Fruit fly (Drosophila melanogaster) whole organism, embryonic: ENCODE measurements around the gene WASp.
A peak's percentile ranks its signal among the peaks of the same experiment; 100 is the strongest.

Experiments
- Adf1 ChIP-seq: fragments of 200-800 bp; sonication (Bioruptor generic); IDR thresholded peaks from 2 replicates; pipeline ENCODE4 v1.3.6; 2022; ENCODE audit warnings: missing biosample characterization, missing genetic modification characterization
- Asciz ChIP-seq: fragments of 200-800 bp; sonication (Bioruptor generic); optimal IDR thresholded peaks from 2 replicates; lab custom pipeline; 2017; ENCODE audit warnings: missing biosample characterization, mild to moderate bottlenecking, missing genetic modification characterization, missing genetic modification reagents
- Atf6 ChIP-seq: fragments of 200-800 bp; sonication (Bioruptor generic); IDR thresholded peaks from 2 replicates; pipeline ENCODE4 v1.3.6; 2022; ENCODE audit warnings: missing biosample characterization, missing genetic modification characterization
- Bteb2 ChIP-seq: fragments of 200-800 bp; sonication (Bioruptor generic); optimal IDR thresholded peaks from 2 replicates; lab custom pipeline; 2016; ENCODE audit warnings: missing biosample characterization, missing genetic modification characterization
- CG10321 ChIP-seq: fragments of 200-800 bp; sonication (Bioruptor generic); IDR thresholded peaks from 2 replicates; pipeline ENCODE4 v1.3.6; 2022; ENCODE audit warnings: missing biosample characterization, missing genetic modification characterization
- CG11398 ChIP-seq: fragments of 200-800 bp; sonication (Bioruptor generic); optimal IDR thresholded peaks from 2 replicates; lab custom pipeline; 2016; ENCODE audit warnings: missing biosample characterization, missing genetic modification characterization
- CG12744 ChIP-seq: fragments of 200-800 bp; sonication (Bioruptor generic); optimal IDR thresholded peaks from 2 replicates; lab custom pipeline; 2016; ENCODE audit warnings: missing biosample characterization, missing genetic modification characterization
- CG12769 ChIP-seq: fragments of 200-800 bp; sonication (Bioruptor generic); optimal IDR thresholded peaks from 2 replicates; lab custom pipeline; 2019; ENCODE audit warnings: missing biosample characterization, mild to moderate bottlenecking, missing genetic modification characterization, moderate library complexity
- CG1529 ChIP-seq: fragments of 200-800 bp; sonication (Bioruptor generic); optimal IDR thresholded peaks from 3 replicates; lab custom pipeline; 2018; ENCODE audit warnings: missing biosample characterization, missing genetic modification characterization
- CG1602 ChIP-seq: fragments of 200-800 bp; sonication (Bioruptor generic); optimal IDR thresholded peaks from 3 replicates; lab custom pipeline; 2016; ENCODE audit warnings: missing biosample characterization, missing genetic modification characterization
- CG17328 ChIP-seq: fragments of 200-800 bp; sonication (Bioruptor generic); IDR thresholded peaks from 2 replicates; pipeline ENCODE4 v1.3.6; 2022; ENCODE audit warnings: missing biosample characterization, missing genetic modification characterization
- CG17361 ChIP-seq: fragments of 200-800 bp; sonication (Bioruptor generic); IDR thresholded peaks from 3 replicates; pipeline ENCODE4 v1.3.6; 2022; ENCODE audit warnings: missing biosample characterization, missing genetic modification characterization
- CG31365 ChIP-seq: fragments of 200-800 bp; sonication (Bioruptor generic); optimal IDR thresholded peaks from 2 replicates; lab custom pipeline; 2018; ENCODE audit warnings: missing biosample characterization, mild to moderate bottlenecking, missing genetic modification characterization
- CG3281 ChIP-seq: fragments of 200-800 bp; sonication (Bioruptor generic); optimal IDR thresholded peaks from 3 replicates; lab custom pipeline; 2017; ENCODE audit warnings: missing biosample characterization, mild to moderate bottlenecking, missing genetic modification characterization
- CG33557 ChIP-seq: fragments of 200-800 bp; sonication (Bioruptor generic); optimal IDR thresholded peaks from 2 replicates; lab custom pipeline; 2019; ENCODE audit warnings: missing biosample characterization, mild to moderate bottlenecking, missing genetic modification characterization, moderate library complexity
- CG3407 ChIP-seq: fragments of 200-800 bp; sonication (Bioruptor generic); optimal IDR thresholded peaks from 2 replicates; lab custom pipeline; 2018; ENCODE audit warnings: missing biosample characterization, mild to moderate bottlenecking, missing genetic modification characterization
- CG4282 ChIP-seq: fragments of 200-800 bp; sonication (Bioruptor generic); optimal IDR thresholded peaks from 2 replicates; lab custom pipeline; 2016; ENCODE audit warnings: missing biosample characterization, missing genetic modification characterization
- CG6689 ChIP-seq: fragments of 200-800 bp; sonication (Bioruptor generic); IDR thresholded peaks from 2 replicates; pipeline ENCODE4 v1.3.6; 2022; ENCODE audit warnings: missing biosample characterization, missing genetic modification characterization
- CG6854 ChIP-seq: fragments of 200-800 bp; sonication (Bioruptor generic); optimal IDR thresholded peaks from 3 replicates; lab custom pipeline; 2017; ENCODE audit warnings: missing biosample characterization, mild to moderate bottlenecking, missing genetic modification characterization
- CG7745 ChIP-seq: fragments of 200-800 bp; sonication (Bioruptor generic); optimal IDR thresholded peaks from 2 replicates; lab custom pipeline; 2018; ENCODE audit warnings: missing biosample characterization, mild to moderate bottlenecking, missing genetic modification characterization, moderate library complexity
- CG8388 ChIP-seq: fragments of 200-800 bp; sonication (Bioruptor generic); optimal IDR thresholded peaks from 2 replicates; lab custom pipeline; 2019; ENCODE audit warnings: missing biosample characterization, mild to moderate bottlenecking, missing genetic modification characterization, moderate library complexity
- CHES-1-like ChIP-seq: fragments of 200-800 bp; sonication (Bioruptor generic); optimal IDR thresholded peaks from 2 replicates; lab custom pipeline; 2016; ENCODE audit warnings: missing biosample characterization, missing genetic modification characterization
- CTCF ChIP-seq: fragments of 200-800 bp; sonication (Bioruptor generic); optimal IDR thresholded peaks from 2 replicates; lab custom pipeline; 2017; ENCODE audit warnings: missing biosample characterization, mild to moderate bottlenecking, missing genetic modification characterization, moderate library complexity
- Dbx ChIP-seq: fragments of 200-800 bp; sonication (Bioruptor generic); IDR thresholded peaks from 3 replicates; pipeline ENCODE4 v1.3.6; 2022; ENCODE audit warnings: missing biosample characterization, missing genetic modification characterization
- Dip2 ChIP-seq: fragments of 200-800 bp; sonication (Bioruptor generic); IDR thresholded peaks from 2 replicates; pipeline ENCODE4 v1.3.6; 2022; ENCODE audit warnings: missing biosample characterization, missing genetic modification characterization
- E2f2 ChIP-seq: fragments of 200-800 bp; sonication (Bioruptor generic); IDR thresholded peaks from 2 replicates; pipeline ENCODE4 v1.3.6; 2022; ENCODE audit warnings: missing biosample characterization, missing genetic modification characterization
- ERR ChIP-seq: fragments of 200-800 bp; sonication (Bioruptor generic); optimal IDR thresholded peaks from 2 replicates; lab custom pipeline; 2016; ENCODE audit warnings: missing biosample characterization, missing genetic modification characterization
- Ets65A ChIP-seq: fragments of 200-800 bp; sonication (Bioruptor generic); peaks from one replicate; lab custom pipeline; 2016; ENCODE audit warnings: missing biosample characterization, missing genetic modification characterization
- Fer2 ChIP-seq: fragments of 200-800 bp; sonication (Bioruptor generic); optimal IDR thresholded peaks from 2 replicates; lab custom pipeline; 2018; ENCODE audit warnings: missing biosample characterization, mild to moderate bottlenecking, missing genetic modification characterization, moderate library complexity
- Gsc ChIP-seq: fragments of 200-800 bp; sonication (Bioruptor generic); IDR thresholded peaks from 2 replicates; pipeline ENCODE4 v1.3.6; 2022; ENCODE audit warnings: missing biosample characterization, missing genetic modification characterization
- HmgZ ChIP-seq: fragments of 200-800 bp; sonication (Bioruptor generic); optimal IDR thresholded peaks from 2 replicates; lab custom pipeline; 2018; ENCODE audit warnings: missing biosample characterization, mild to moderate bottlenecking, missing genetic modification characterization
- Hr78 ChIP-seq, 2 experiments: fragments of 200-800 bp in 1 of 2; fragments of >200 bp in 1 of 2; sonication (Bioruptor generic) in 1 of 2; optimal IDR thresholded peaks; 2 replicates each; lab custom pipeline; 2017 to 2019; ENCODE audit warnings: missing biosample characterization in 2 of 2, missing genetic modification characterization in 2 of 2, mild to moderate bottlenecking in 1 of 2, moderate library complexity in 1 of 2
- Lhr ChIP-seq: fragments of 200-800 bp; sonication (Bioruptor generic); optimal IDR thresholded peaks from 3 replicates; lab custom pipeline; 2017; ENCODE audit warnings: mild to moderate bottlenecking, missing biosample characterization, missing genetic modification reagents, missing genetic modification characterization
- Mrtf ChIP-seq: fragments of 200-800 bp; sonication (Bioruptor generic); IDR thresholded peaks from 3 replicates; pipeline ENCODE4 v1.3.6; 2022; ENCODE audit warnings: missing biosample characterization, missing genetic modification characterization
- NC2α ChIP-seq: fragments of 200-800 bp; sonication (Bioruptor generic); optimal IDR thresholded peaks from 2 replicates; lab custom pipeline; 2016; ENCODE audit warnings: missing biosample characterization, missing genetic modification characterization
- Nf-YB ChIP-seq: fragments of 200-800 bp; sonication (Bioruptor generic); optimal IDR thresholded peaks from 3 replicates; lab custom pipeline; 2019; ENCODE audit warnings: missing biosample characterization, mild to moderate bottlenecking, missing genetic modification characterization, moderate library complexity
- Rfx ChIP-seq: fragments of 200-800 bp; sonication (Bioruptor generic); IDR thresholded peaks from 2 replicates; pipeline ENCODE4 v1.3.6; 2022; ENCODE audit warnings: missing biosample characterization, missing genetic modification characterization
- bsh ChIP-seq, 2 experiments: fragments of 200-800 bp; sonication (Bioruptor generic); optimal IDR thresholded peaks; 2 replicates each; lab custom pipeline; 2017 to 2018; ENCODE audit warnings: mild to moderate bottlenecking in 2 of 2, missing biosample characterization in 2 of 2, missing genetic modification characterization in 2 of 2, moderate library complexity in 1 of 2
- crp ChIP-seq, 2 experiments: fragments of 200-800 bp; sonication (Bioruptor generic); optimal IDR thresholded peaks; 2 replicates in 1 of 2; 3 replicates in 1 of 2; lab custom pipeline; 2017; ENCODE audit warnings: missing biosample characterization in 2 of 2, missing genetic modification characterization in 2 of 2, mild to moderate bottlenecking in 1 of 2, moderate library complexity in 1 of 2
- ewg ChIP-seq: fragments of 200-800 bp; sonication (Bioruptor generic); optimal IDR thresholded peaks from 3 replicates; lab custom pipeline; 2017; ENCODE audit warnings: mild to moderate bottlenecking, missing biosample characterization, missing genetic modification reagents, missing genetic modification characterization
- exex ChIP-seq: fragments of 200-800 bp; sonication (Bioruptor generic); optimal IDR thresholded peaks from 4 replicates; lab custom pipeline; 2018; ENCODE audit warnings: missing biosample characterization, mild to moderate bottlenecking, missing genetic modification characterization, moderate library complexity
- fd102C ChIP-seq: fragments of 200-800 bp; sonication (Bioruptor generic); optimal IDR thresholded peaks from 2 replicates; lab custom pipeline; 2018; ENCODE audit warnings: missing biosample characterization, mild to moderate bottlenecking, missing genetic modification characterization, moderate library complexity
- grn ChIP-seq: fragments of 200-800 bp; sonication (Bioruptor generic); optimal IDR thresholded peaks from 3 replicates; lab custom pipeline; 2017; ENCODE audit warnings: missing biosample characterization, missing genetic modification characterization
- inv ChIP-seq: fragments of 200-800 bp; sonication (Bioruptor generic); IDR thresholded peaks from 2 replicates; pipeline ENCODE4 v1.3.6; 2022; ENCODE audit warnings: missing biosample characterization, missing genetic modification characterization; ENCODE audit not compliant: partially characterized antibody
- luna ChIP-seq: fragments of 200-800 bp; sonication (Bioruptor generic); optimal IDR thresholded peaks from 2 replicates; lab custom pipeline; 2016; ENCODE audit warnings: missing biosample characterization, missing genetic modification characterization
- onecut ChIP-seq: fragments of 200-800 bp; sonication (Bioruptor generic); IDR thresholded peaks from 2 replicates; pipeline ENCODE4 v1.3.6; 2022; ENCODE audit warnings: missing biosample characterization, missing genetic modification characterization
- org-1 ChIP-seq: fragments of 200-800 bp; sonication (Bioruptor generic); optimal IDR thresholded peaks from 2 replicates; lab custom pipeline; 2017; ENCODE audit warnings: missing biosample characterization, missing genetic modification characterization
- peb ChIP-seq: fragments of 200-800 bp; sonication (Bioruptor generic); IDR thresholded peaks from 2 replicates; pipeline ENCODE4 v1.3.6; 2022; ENCODE audit warnings: missing biosample characterization, missing genetic modification characterization
- sens-2 ChIP-seq: fragments of 200-800 bp; sonication (Bioruptor generic); IDR thresholded peaks from 2 replicates; pipeline ENCODE4 v1.3.6; 2022; ENCODE audit warnings: missing biosample characterization, missing genetic modification characterization
- zfh2 ChIP-seq: fragments of 200-800 bp; sonication (Bioruptor generic); optimal IDR thresholded peaks from 2 replicates; lab custom pipeline; 2016; ENCODE audit warnings: missing biosample characterization, missing genetic modification characterization

The WASp gene

DNA sequence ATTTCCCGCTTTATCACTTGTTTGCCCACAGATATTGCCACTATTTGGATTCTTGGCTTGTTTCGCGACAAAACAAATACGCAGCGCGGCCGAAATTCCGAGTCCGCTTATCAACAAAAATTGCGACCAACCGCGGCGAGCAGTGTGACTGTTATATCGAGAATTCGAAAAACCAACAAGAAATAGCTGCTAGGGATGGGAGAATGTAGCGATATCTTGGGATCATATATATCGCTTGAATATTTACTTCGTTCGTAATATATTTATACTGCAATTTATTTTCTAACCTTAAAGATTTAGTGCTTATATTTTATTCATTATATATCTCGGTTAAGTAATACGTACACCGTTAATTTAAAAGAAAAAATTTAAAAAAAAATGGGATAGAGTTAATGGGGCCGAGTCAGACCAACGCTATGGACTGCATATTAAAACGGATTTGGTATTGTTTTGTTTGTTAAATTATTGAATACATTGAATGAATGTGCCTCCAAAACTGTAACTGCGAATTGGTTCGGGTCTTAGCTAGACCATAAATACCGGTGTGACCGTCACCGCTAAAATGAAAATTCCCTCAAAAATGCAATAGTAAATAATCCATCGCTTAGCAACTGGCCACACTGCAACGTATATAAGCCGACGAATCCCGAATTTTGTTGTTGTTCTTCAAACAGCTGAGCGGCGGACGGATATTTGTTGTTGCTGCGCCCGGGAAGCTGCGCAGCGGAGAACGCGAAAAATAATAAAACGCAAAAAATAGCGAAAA lies 13.0 kb upstream of the WASp start, which contains the start of the genes Apc and spg (continued):
- TF ChIP-seq Dbx (GFP tag; lab: Robert Waterston, UW) (peak; percentile 53; the same call in 2 of the 3 replicates), CG8388 (no peak), Fer2 (no peak), CTCF (GFP tag; lab: Kevin White, UChicago) (no peak), ERR (GFP tag; lab: Kevin White, UChicago) (no peak), Rfx (GFP tag; lab: Robert Waterston, UW) (peak; percentile 46), CHES-1-like (peak; percentile 47), Hr78 (GFP tag; optimal IDR thresholded peaks at IDR 0.05; lab: Kevin White, UChicago) (no peak), Lhr (GFP tag; lab: Kevin White, UChicago) (peak; percentile 95), crp (GFP tag; optimal IDR thresholded peaks at IDR 0.05; lab: Kevin White, UChicago) (peak; percentile 11 to 85), CG3407 (GFP tag; lab: Kevin White, UChicago) (peak; percentile 57), Nf-YB (GFP tag; lab: Kevin White, UChicago) (no peak), CG33557 (GFP tag; lab: Kevin White, UChicago) (no peak), inv (peak; percentile 61), CG17361 (GFP tag; lab: Robert Waterston, UW) (peak; percentile 70), CG1529 (GFP tag; lab: Kevin White, UChicago) (peak; percentile 31), HmgZ (tag; lab: Kevin White, UChicago) (peak; percentile 38), CG6854 (GFP tag; lab: Kevin White, UChicago) (peak; percentile 32), NC2α (peak; percentile 76), Bteb2 (GFP tag; lab: Kevin White, UChicago) (no peak), Gsc (GFP tag; lab: Robert Waterston, UW) (no peak), CG11398 (peak; percentile 57), CG4282 (no peak), CG6689 (GFP tag; lab: Robert Waterston, UW) (0 out of 2 replicates have a peak, but pooled peaks have one; percentile 10), Dip2 (GFP tag; lab: Robert Waterston, UW) (no peak), Adf1 (GFP tag; lab: Robert Waterston, UW) (0 out of 2 replicates have a peak, but pooled peaks have one; percentile 32), CG3281 (GFP tag; lab: Kevin White, UChicago) (peak; percentile 35), zfh2 (GFP tag; lab: Kevin White, UChicago) (no peak), org-1 (peak; percentile 59), onecut (no peak), CG12744 (no peak), CG7745 (tag; lab: Kevin White, UChicago) (no peak), peb (GFP tag; lab: Robert Waterston, UW) (no peak), Asciz (GFP tag; lab: Kevin White, UChicago) (peak; percentile 37), E2f2 (GFP tag; lab: Robert Waterston, UW) (peak; percentile 49), exex (tag; lab: Kevin White, UChicago) (no peak), Mrtf (no peak; the same call in 2 of the 3 replicates), CG12769 (peak; percentile 84), Atf6 (peak; percentile 48; the same call in 1 of the 2 replicates), luna (GFP tag; lab: Kevin White, UChicago) (no peak), ewg (GFP tag; lab: Kevin White, UChicago) (peak; percentile 50), CG31365 (tag; lab: Kevin White, UChicago) (peak; percentile 64), fd102C (peak; percentile 29), Ets65A (GFP tag; lab: Kevin White, UChicago) (peak; percentile 84), sens-2 (no peak), grn (peak; percentile 32), bsh (GFP tag; optimal IDR thresholded peaks at IDR 0.05; lab: Kevin White, UChicago) (peak; percentile 18 to 62), CG1602 (GFP tag; lab: Kevin White, UChicago) (no peak), CG10321 (GFP tag; lab: Robert Waterston, UW) (0 out of 2 replicates have a peak, but pooled peaks have one; percentile 5), CG17328 (GFP tag; lab: Robert Waterston, UW) (0 out of 2 replicates have a peak, but pooled peaks have one; percentile 4)
